Fruit fly (Drosophila melanogaster) whole organism, embryonic: ENCODE data around the gene HisCl1.

Experiments used
- Atf3 ChIP-seq: fragments of 200-800 bp; sonication (Bioruptor generic); optimal IDR thresholded peaks from 3 replicates; lab custom pipeline; 2016; ENCODE audit warnings: missing biosample characterization, missing genetic modification characterization
- BEAF-32 ChIP-seq: fragments of 200-800 bp; sonication (Bioruptor generic); optimal IDR thresholded peaks from 3 replicates; lab custom pipeline; 2017; ENCODE audit warnings: missing biosample characterization, missing genetic modification characterization, mild to moderate bottlenecking, moderate library complexity, missing genetic modification reagents
- CG13775 ChIP-seq: fragments of 200-800 bp; sonication (Bioruptor generic); optimal IDR thresholded peaks from 3 replicates; lab custom pipeline; 2017; ENCODE audit warnings: missing biosample characterization, mild to moderate bottlenecking, missing genetic modification characterization
- CG14710 ChIP-seq: fragments of 200-800 bp; sonication (Bioruptor generic); optimal IDR thresholded peaks from 3 replicates; lab custom pipeline; 2019; ENCODE audit warnings: missing biosample characterization, mild to moderate bottlenecking, missing genetic modification characterization, moderate library complexity
- CG14860 ChIP-seq: fragments of 200-800 bp; sonication (Bioruptor generic); IDR thresholded peaks from 3 replicates; pipeline ENCODE4 v1.3.6; 2022; ENCODE audit warnings: missing biosample characterization, missing genetic modification characterization; ENCODE audit not compliant: partially characterized antibody
- CG15011 ChIP-seq: fragments of 200-800 bp; sonication (Bioruptor generic); optimal IDR thresholded peaks from 3 replicates; lab custom pipeline; 2018; ENCODE audit warnings: missing biosample characterization, mild to moderate bottlenecking, missing genetic modification characterization
- CG15514 ChIP-seq: fragments of 200-800 bp; sonication (Bioruptor generic); optimal IDR thresholded peaks from 3 replicates; lab custom pipeline; 2017; ENCODE audit warnings: missing biosample characterization, missing genetic modification characterization, mild to moderate bottlenecking, moderate library complexity, missing genetic modification reagents
- CG17612 ChIP-seq: fragments of 200-800 bp; sonication (Bioruptor generic); IDR thresholded peaks from 2 replicates; pipeline ENCODE4 v1.3.6; 2022; ENCODE audit warnings: missing biosample characterization, missing genetic modification characterization
- CG33213 ChIP-seq: fragments of 200-800 bp; sonication (Bioruptor generic); optimal IDR thresholded peaks from 3 replicates; lab custom pipeline; 2016; ENCODE audit warnings: missing biosample characterization, missing genetic modification characterization
- CG33557 ChIP-seq: fragments of 200-800 bp; sonication (Bioruptor generic); optimal IDR thresholded peaks from 2 replicates; lab custom pipeline; 2019; ENCODE audit warnings: missing biosample characterization, mild to moderate bottlenecking, missing genetic modification characterization, moderate library complexity
- CG34224 ChIP-seq: fragments of 200-800 bp; sonication (Bioruptor generic); IDR thresholded peaks from 3 replicates; pipeline ENCODE4 v1.3.6; 2022; ENCODE audit warnings: missing biosample characterization, missing genetic modification characterization; ENCODE audit not compliant: partially characterized antibody
- CG34376 ChIP-seq: fragments of 200-800 bp; sonication (Bioruptor generic); optimal IDR thresholded peaks from 2 replicates; lab custom pipeline; 2018; ENCODE audit warnings: missing biosample characterization, mild to moderate bottlenecking, missing genetic modification characterization
- CG4820 ChIP-seq: fragments of 200-800 bp; sonication (Bioruptor generic); optimal IDR thresholded peaks from 3 replicates; lab custom pipeline; 2016; ENCODE audit warnings: missing biosample characterization, missing genetic modification characterization
- CG6791 ChIP-seq: fragments of 200-800 bp; sonication (Bioruptor generic); IDR thresholded peaks from 3 replicates; pipeline ENCODE4 v1.3.6; 2022; ENCODE audit warnings: missing biosample characterization, missing genetic modification characterization; ENCODE audit not compliant: partially characterized antibody
- CG7963 ChIP-seq: fragments of 200-800 bp; sonication (Bioruptor generic); IDR thresholded peaks from 3 replicates; pipeline ENCODE4 v1.3.6; 2022; ENCODE audit warnings: missing biosample characterization, missing genetic modification characterization; ENCODE audit not compliant: partially characterized antibody
- CHES-1-like ChIP-seq: fragments of 200-800 bp; sonication (Bioruptor generic); optimal IDR thresholded peaks from 2 replicates; lab custom pipeline; 2016; ENCODE audit warnings: missing biosample characterization, missing genetic modification characterization
- Ets97D ChIP-seq: fragments of 200-800 bp; sonication (Bioruptor generic); optimal IDR thresholded peaks from 3 replicates; lab custom pipeline; 2016; ENCODE audit warnings: missing biosample characterization, missing genetic modification characterization
- HLH4C ChIP-seq: fragments of 200-800 bp; sonication (Bioruptor generic); IDR thresholded peaks from 3 replicates; pipeline ENCODE4 v1.3.6; 2022; ENCODE audit warnings: missing biosample characterization, missing genetic modification characterization; ENCODE audit not compliant: partially characterized antibody
- HLH54F ChIP-seq: fragments of 200-800 bp; sonication (Bioruptor generic); optimal IDR thresholded peaks from 3 replicates; lab custom pipeline; 2016; ENCODE audit warnings: missing biosample characterization, missing genetic modification characterization
- HmgZ ChIP-seq: fragments of 200-800 bp; sonication (Bioruptor generic); optimal IDR thresholded peaks from 2 replicates; lab custom pipeline; 2018; ENCODE audit warnings: missing biosample characterization, mild to moderate bottlenecking, missing genetic modification characterization
- Lhr ChIP-seq: fragments of 200-800 bp; sonication (Bioruptor generic); optimal IDR thresholded peaks from 3 replicates; lab custom pipeline; 2017; ENCODE audit warnings: mild to moderate bottlenecking, missing biosample characterization, missing genetic modification reagents, missing genetic modification characterization
- MESR4 ChIP-seq: fragments of 200-800 bp; sonication (Bioruptor generic); optimal IDR thresholded peaks from 2 replicates; lab custom pipeline; 2018; ENCODE audit warnings: missing biosample characterization, mild to moderate bottlenecking, missing genetic modification characterization, moderate library complexity
- Mrtf ChIP-seq: fragments of 200-800 bp; sonication (Bioruptor generic); IDR thresholded peaks from 3 replicates; pipeline ENCODE4 v1.3.6; 2022; ENCODE audit warnings: missing biosample characterization, missing genetic modification characterization
- Myb ChIP-seq: fragments of 200-800 bp; sonication (Bioruptor generic); optimal IDR thresholded peaks from 2 replicates; lab custom pipeline; 2016; ENCODE audit warnings: missing biosample characterization, missing genetic modification characterization
- Opbp ChIP-seq: fragments of 200-800 bp; sonication (Bioruptor generic); IDR thresholded peaks from 3 replicates; pipeline ENCODE4 v1.3.6; 2022; ENCODE audit warnings: missing biosample characterization, missing genetic modification characterization; ENCODE audit not compliant: partially characterized antibody
- Scr ChIP-seq: fragments of 200-800 bp; sonication (Bioruptor generic); IDR thresholded peaks from 2 replicates; pipeline ENCODE4 v1.3.6; 2022; ENCODE audit warnings: missing biosample characterization, missing genetic modification characterization; ENCODE audit not compliant: partially characterized antibody
- amos ChIP-seq: fragments of 200-800 bp; sonication (Bioruptor generic); IDR thresholded peaks from 2 replicates; pipeline ENCODE4 v1.3.6; 2022; ENCODE audit warnings: missing biosample characterization, missing genetic modification characterization; ENCODE audit not compliant: partially characterized antibody
- bbx ChIP-seq: fragments of 200-800 bp; sonication (Bioruptor generic); IDR thresholded peaks from 2 replicates; pipeline ENCODE4 v1.3.6; 2022; ENCODE audit warnings: missing biosample characterization, missing genetic modification characterization; ENCODE audit not compliant: partially characterized antibody
- bcd ChIP-seq: fragments of 200-800 bp; sonication (Bioruptor generic); optimal IDR thresholded peaks from 2 replicates; lab custom pipeline; 2017; ENCODE audit warnings: missing biosample characterization, mild to moderate bottlenecking, missing genetic modification characterization
- crp ChIP-seq, 2 experiments: fragments of 200-800 bp; sonication (Bioruptor generic); optimal IDR thresholded peaks; 2 replicates in 1 of 2; 3 replicates in 1 of 2; lab custom pipeline; 2017; ENCODE audit warnings: missing biosample characterization in 2 of 2, missing genetic modification characterization in 2 of 2, mild to moderate bottlenecking in 1 of 2, moderate library complexity in 1 of 2
- gfzf ChIP-seq: fragments of 200-800 bp; sonication (Bioruptor generic); optimal IDR thresholded peaks from 2 replicates; lab custom pipeline; 2016; ENCODE audit warnings: missing biosample characterization, mild to moderate bottlenecking, missing genetic modification characterization, moderate library complexity
- gt ChIP-seq: fragments of 200-800 bp; sonication (Bioruptor generic); IDR thresholded peaks from 2 replicates; pipeline ENCODE4 v1.3.6; 2022; ENCODE audit warnings: missing biosample characterization, missing genetic modification characterization
- inv ChIP-seq: fragments of 200-800 bp; sonication (Bioruptor generic); IDR thresholded peaks from 2 replicates; pipeline ENCODE4 v1.3.6; 2022; ENCODE audit warnings: missing biosample characterization, missing genetic modification characterization; ENCODE audit not compliant: partially characterized antibody
- knrl ChIP-seq: fragments of 200-800 bp; sonication (Bioruptor generic); IDR thresholded peaks from 3 replicates; pipeline ENCODE4 v1.3.6; 2022; ENCODE audit warnings: missing biosample characterization, missing genetic modification characterization; ENCODE audit not compliant: partially characterized antibody
- mld ChIP-seq: fragments of 200-800 bp; sonication (Bioruptor generic); IDR thresholded peaks from 3 replicates; pipeline ENCODE4 v1.3.6; 2022; ENCODE audit warnings: missing biosample characterization, missing genetic modification characterization; ENCODE audit not compliant: partially characterized antibody
- nerfin-2 ChIP-seq: fragments of 200-800 bp; sonication (Bioruptor generic); IDR thresholded peaks from 2 replicates; pipeline ENCODE4 v1.3.6; 2022; ENCODE audit warnings: missing biosample characterization, missing genetic modification characterization; ENCODE audit not compliant: partially characterized antibody
- phol ChIP-seq: fragments of 200-800 bp; sonication (Bioruptor generic); optimal IDR thresholded peaks from 3 replicates; lab custom pipeline; 2018; ENCODE audit warnings: missing biosample characterization, mild to moderate bottlenecking, missing genetic modification characterization, moderate library complexity
- pum ChIP-seq: fragments of 200-800 bp; sonication (Bioruptor generic); optimal IDR thresholded peaks from 2 replicates; lab custom pipeline; 2016; ENCODE audit warnings: missing biosample characterization, missing genetic modification characterization
- sens ChIP-seq: fragments of 200-800 bp; sonication (Bioruptor generic); peaks from one replicate; lab custom pipeline; 2016; ENCODE audit warnings: missing biosample characterization, missing genetic modification characterization
- sna ChIP-seq: fragments of 200-800 bp; sonication (Bioruptor generic); IDR thresholded peaks from 2 replicates; pipeline ENCODE4 v1.3.6; 2022; ENCODE audit warnings: missing biosample characterization, missing genetic modification characterization; ENCODE audit not compliant: partially characterized antibody
- sr ChIP-seq: fragments of 200-800 bp; sonication (Bioruptor generic); IDR thresholded peaks from 3 replicates; pipeline ENCODE4 v1.3.6; 2022; ENCODE audit warnings: missing biosample characterization, missing genetic modification characterization
- stc ChIP-seq: fragments of 200-800 bp; sonication (Bioruptor generic); IDR thresholded peaks from 2 replicates; pipeline ENCODE4 v1.3.6; 2022; ENCODE audit warnings: missing biosample characterization, missing genetic modification characterization
- sug ChIP-seq: fragments of 200-800 bp; optimal IDR thresholded peaks from 2 replicates; lab custom pipeline; 2019; ENCODE audit warnings: missing biosample characterization, mild to moderate bottlenecking, missing genetic modification characterization, moderate library complexity
- unc-4 ChIP-seq: fragments of 200-800 bp; sonication (Bioruptor generic); IDR thresholded peaks from 2 replicates; pipeline ENCODE4 v1.3.6; 2022; ENCODE audit warnings: missing biosample characterization, missing genetic modification characterization; ENCODE audit not compliant: partially characterized antibody
- zen2 ChIP-seq: fragments of 200-800 bp; sonication (Bioruptor generic); IDR thresholded peaks from 3 replicates; pipeline ENCODE4 v1.3.6; 2022; ENCODE audit warnings: missing biosample characterization, missing genetic modification characterization; ENCODE audit not compliant: partially characterized antibody
- zfh2 ChIP-seq: fragments of 200-800 bp; sonication (Bioruptor generic); optimal IDR thresholded peaks from 2 replicates; lab custom pipeline; 2016; ENCODE audit warnings: missing biosample characterization, missing genetic modification characterization

HisCl1 gene

dm6 chr3R:11749297-11750293, 37.4 kb upstream of the HisCl1 start, which contains the start of gene CG6923 (continued):
- TF ChIP-seq inv (GFP tag; lab: Robert Waterston, UW) = peak; percentile 88
- TF ChIP-seq CHES-1-like (GFP tag; lab: Kevin White, UChicago) = no peak
- peak; percentile 31 for TF ChIP-seq CG13775 (GFP tag; lab: Kevin White, UChicago)
- no peak for TF ChIP-seq sr (GFP tag; lab: Robert Waterston, UW)
- peak; percentile 45 for TF ChIP-seq HmgZ
- TF ChIP-seq CG4820 (GFP tag; lab: Kevin White, UChicago) = no peak
- no peak for TF ChIP-seq CG15011 (GFP tag; lab: Kevin White, UChicago)
- TF ChIP-seq Scr (GFP tag; lab: Robert Waterston, UW) = peak; percentile 87
- no peak for TF ChIP-seq gt
- TF ChIP-seq Opbp (GFP tag; lab: Robert Waterston, UW) = peak; percentile 87
- no peak for TF ChIP-seq sug (tag; lab: Kevin White, UChicago)
- no peak for TF ChIP-seq CG17612
- TF ChIP-seq bbx (GFP tag; lab: Robert Waterston, UW) = peak; percentile 89
- peak; percentile 88 for TF ChIP-seq BEAF-32 (GFP tag; lab: Kevin White, UChicago)
- no peak for TF ChIP-seq CG34376
- no peak for TF ChIP-seq Mrtf (GFP tag; lab: Robert Waterston, UW)
- TF ChIP-seq phol (tag; lab: Kevin White, UChicago) = peak; percentile 23
- peak; percentile 85 for TF ChIP-seq HLH4C (GFP tag; lab: Robert Waterston, UW)
- TF ChIP-seq CG33213 (GFP tag; lab: Kevin White, UChicago) = peak; percentile 0
- peak; percentile 75 for TF ChIP-seq nerfin-2 (GFP tag; lab: Robert Waterston, UW)
- peak; percentile 93 for TF ChIP-seq amos
- peak; percentile 66 for TF ChIP-seq sens (GFP tag; lab: Kevin White, UChicago)
- TF ChIP-seq CG14860 = peak; percentile 79
- TF ChIP-seq Lhr (GFP tag; lab: Kevin White, UChicago) = peak; percentile 24
- peak; percentile 87 for TF ChIP-seq CG7963 (GFP tag; lab: Robert Waterston, UW)
- peak; percentile 7 for TF ChIP-seq MESR4 (GFP tag; lab: Kevin White, UChicago)
- TF ChIP-seq Atf3 = no peak
- no peak for TF ChIP-seq pum (GFP tag; lab: Kevin White, UChicago)
- TF ChIP-seq HLH54F = no peak
- TF ChIP-seq bcd (GFP tag; lab: Kevin White, UChicago) = no peak
- TF ChIP-seq crp (GFP tag; optimal IDR thresholded peaks at IDR 0.05; lab: Kevin White, UChicago) = peak; percentile 27 to 82
- TF ChIP-seq CG6791 (GFP tag; lab: Robert Waterston, UW) = peak; percentile 92
- TF ChIP-seq CG33557 (GFP tag; lab: Kevin White, UChicago) = no peak
- peak; percentile 74 for TF ChIP-seq CG34224 (GFP tag; lab: Robert Waterston, UW)
- peak; percentile 84; the same call in 2 of the 3 replicates for TF ChIP-seq mld (GFP tag; lab: Robert Waterston, UW)
- peak; percentile 59 for TF ChIP-seq Ets97D
- peak; percentile 92 for TF ChIP-seq Myb (GFP tag; lab: Kevin White, UChicago)
- TF ChIP-seq stc (GFP tag; lab: Robert Waterston, UW) = no peak
- TF ChIP-seq zen2 (GFP tag; lab: Robert Waterston, UW) = peak; percentile 82
- peak; percentile 21 for TF ChIP-seq CG14710
- peak; percentile 81 for TF ChIP-seq unc-4 (GFP tag; lab: Robert Waterston, UW)
- TF ChIP-seq knrl (GFP tag; lab: Robert Waterston, UW) = peak; percentile 90
- peak; percentile 69 for TF ChIP-seq CG15514 (GFP tag; lab: Kevin White, UChicago)
- TF ChIP-seq sna (GFP tag; lab: Robert Waterston, UW) = peak; percentile 71
- TF ChIP-seq gfzf (GFP tag; lab: Kevin White, UChicago) = peak; percentile 73
- TF ChIP-seq zfh2 (GFP tag; lab: Kevin White, UChicago) = no peak
